Fruit fly (Drosophila melanogaster) whole organism, adult: Measurements from ENCODE around the gene intr.
"Not testable (repeated sequence)": the region's sequence is repeated elsewhere in the genome, so short reads cannot be mapped to it uniquely, and the experiment has no call there.

Source experiments
- CG11617 ChIP-seq: fragments of 200-800 bp; sonication (Bioruptor generic); optimal IDR thresholded peaks from 2 replicates; lab custom pipeline; 2017; ENCODE audit warnings: mild to moderate bottlenecking, missing biosample characterization, missing genetic modification reagents, missing genetic modification characterization
- CG12768 ChIP-seq: fragments of 200-800 bp; sonication (Bioruptor generic); optimal IDR thresholded peaks from 2 replicates; lab custom pipeline; 2017; ENCODE audit warnings: missing biosample characterization, missing genetic modification characterization, mild to moderate bottlenecking, moderate library complexity, missing genetic modification reagents
- CG5204 ChIP-seq: fragments of 200-800 bp; sonication (Bioruptor generic); optimal IDR thresholded peaks from 2 replicates; lab custom pipeline; 2016; ENCODE audit warnings: missing biosample characterization, missing genetic modification characterization
- CG7101 ChIP-seq: fragments of 200-800 bp; sonication (Bioruptor generic); optimal IDR thresholded peaks from 2 replicates; lab custom pipeline; 2018; ENCODE audit warnings: missing biosample characterization, mild to moderate bottlenecking, missing genetic modification characterization, moderate library complexity
- Clk ChIP-seq: fragments of 200-800 bp; sonication (Bioruptor generic); optimal IDR thresholded peaks from 2 replicates; lab custom pipeline; 2017; ENCODE audit warnings: missing biosample characterization, missing genetic modification characterization
- Hr96 ChIP-seq: fragments of 200-800 bp; sonication (Bioruptor generic); optimal IDR thresholded peaks from 2 replicates; lab custom pipeline; 2016; ENCODE audit warnings: missing biosample characterization, missing genetic modification characterization
- Mnt ChIP-seq: fragments of 200-800 bp; sonication (Bioruptor generic); optimal IDR thresholded peaks from 2 replicates; lab custom pipeline; 2016; ENCODE audit warnings: missing biosample characterization, mild to moderate bottlenecking, missing genetic modification characterization
- cic ChIP-seq: fragments of 200-800 bp; sonication (Bioruptor generic); optimal IDR thresholded peaks from 2 replicates; lab custom pipeline; 2017; ENCODE audit warnings: missing biosample characterization, mild to moderate bottlenecking, missing genetic modification characterization, moderate library complexity
- cnc ChIP-seq, 2 experiments: fragments of >200 bp; optimal IDR thresholded peaks; 2 replicates each; lab custom pipeline; 2017
- kay ChIP-seq: fragments of 200-800 bp; sonication (Bioruptor generic); peaks from one replicate; lab custom pipeline; 2016; ENCODE audit warnings: missing biosample characterization, missing genetic modification characterization, borderline replicate concordance

DNA sequence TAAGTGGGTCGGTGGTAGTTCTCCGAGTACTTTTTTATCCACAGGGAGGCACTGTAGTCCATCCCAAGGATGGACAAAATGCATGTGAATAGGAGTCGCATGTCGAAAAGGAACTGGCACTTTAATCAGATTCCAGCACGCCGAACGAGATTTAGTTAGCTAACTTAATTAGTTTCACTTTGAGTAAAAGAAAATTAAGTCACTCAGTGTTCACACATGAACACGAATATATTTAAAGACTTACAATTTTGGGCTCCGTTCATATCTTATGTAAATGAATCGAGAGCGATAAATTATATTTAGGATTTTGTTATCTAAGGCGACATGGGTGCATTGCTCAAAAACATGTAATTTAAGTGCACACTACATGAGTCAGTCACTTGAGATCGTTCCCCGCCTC, 32.2 kb upstream of the intr start, which contains the start of gene aqrs:
- not testable (repeated sequence) for TF ChIP-seq CG12768 (GFP tag; lab: Kevin White, UChicago); CG7101 (tag; lab: Kevin White, UChicago); CG5204 (GFP tag; lab: Kevin White, UChicago); CG11617 (GFP tag; lab: Kevin White, UChicago); cnc (optimal IDR thresholded peaks at IDR 0.05; lab: Kevin White, UChicago); Clk; Hr96; kay; cic (GFP tag; lab: Kevin White, UChicago); Mnt (GFP tag; lab: Kevin White, UChicago)
